Worm (Caenorhabditis elegans): ENCODE data around the gene srp-1.

Gene srp-1

ce11 chrV:723895-724352 lies 29.2 kb upstream of the srp-1 start, which contains the start of gene fbxb-72:
Gene fbxb-72, minus strand, starts transcription at chrV:723952.
- peak; percentile 76; the same call in 1 of the 2 replicates for TF ChIP-seq php-3 (GFP tag; IDR thresholded peaks at IDR 0.05)
- no peak for TF ChIP-seq nhr-111 (GFP tag; optimal IDR thresholded peaks at IDR 0.05)
- peak; percentile 59 for TF ChIP-seq ceh-20 (GFP tag; IDR thresholded peaks at IDR 0.05)
- TF ChIP-seq hmg-1.1 (GFP tag; IDR thresholded peaks at IDR 0.05), result no peak; the same call in 1 of the 2 replicates
- no peak for TF ChIP-seq pqm-1 (tag; optimal IDR thresholded peaks at IDR 0.05)
- TF ChIP-seq T26A8.4 (GFP tag; IDR thresholded peaks at IDR 0.05), result peak; percentile 96
- TF ChIP-seq ceh-44 (GFP tag; IDR thresholded peaks at IDR 0.05), result no peak
- TF ChIP-seq fkh-10 (GFP tag; optimal IDR thresholded peaks at IDR 0.05), result no peak
- TF ChIP-seq nhr-25 (tag; optimal IDR thresholded peaks at IDR 0.05; ENCODE audit: borderline replicate concordance, insufficient read depth), result no peak
- peak; percentile 82 for TF ChIP-seq arid-1 (GFP tag; conservative IDR thresholded peaks at IDR 0.05)
- TF ChIP-seq egl-27 (tag; optimal IDR thresholded peaks at IDR 0.05), result no peak
- peak; percentile 83 for TF ChIP-seq zip-2 (tag; optimal IDR thresholded peaks at IDR 0.05)
- peak; percentile 93 for TF ChIP-seq nhr-77 (tag; optimal IDR thresholded peaks at IDR 0.05)
- no peak for TF ChIP-seq unc-39 (tag; optimal IDR thresholded peaks at IDR 0.05)
- peak; percentile 33 for TF ChIP-seq Y5F2A.4 (GFP tag; optimal IDR thresholded peaks at IDR 0.05)
- TF ChIP-seq zag-1 (tag; optimal IDR thresholded peaks at IDR 0.05), result no peak
- no peak for TF ChIP-seq nhr-76 (tag; optimal IDR thresholded peaks at IDR 0.05)
- TF ChIP-seq zip-11 (GFP tag; IDR thresholded peaks at IDR 0.05), result no peak
- TF ChIP-seq daf-16 (GFP tag; optimal IDR thresholded peaks at IDR 0.05), result peak; percentile 41 to 93
- TF ChIP-seq daf-16 (tag; optimal IDR thresholded peaks at IDR 0.05), result peak; percentile 89
- TF ChIP-seq jun-1 (tag; optimal IDR thresholded peaks at IDR 0.05), result no peak
- TF ChIP-seq nhr-48 (tag; optimal IDR thresholded peaks at IDR 0.05), result peak; percentile 68
- no peak for TF ChIP-seq ZK337.2 (GFP tag; IDR thresholded peaks at IDR 0.05)
- TF ChIP-seq ceh-32 (tag; optimal IDR thresholded peaks at IDR 0.05; ENCODE audit: poor library complexity), result no peak
- peak; percentile 70 for TF ChIP-seq T20F7.1 (GFP tag; optimal IDR thresholded peaks at IDR 0.05)
- TF ChIP-seq F44E2.7 (GFP tag; IDR thresholded peaks at IDR 0.05), result no peak
- no peak for TF ChIP-seq F10B5.3 (tag; optimal IDR thresholded peaks at IDR 0.05)
- no peak for TF ChIP-seq nhr-237 (tag; optimal IDR thresholded peaks at IDR 0.05)
- TF ChIP-seq skn-1 (tag; optimal IDR thresholded peaks at IDR 0.05), result no peak
- no peak for TF ChIP-seq daf-12 (tag; optimal IDR thresholded peaks at IDR 0.05)
- no peak for TF ChIP-seq F37D6.2 (tag; optimal IDR thresholded peaks at IDR 0.05)
- TF ChIP-seq lin-29 (GFP tag; IDR thresholded peaks at IDR 0.05), result no peak; the same call in 1 of the 2 replicates
- peak; percentile 58 for TF ChIP-seq lin-38 (GFP tag; IDR thresholded peaks at IDR 0.05)
- TF ChIP-seq lin-39 (tag; optimal IDR thresholded peaks at IDR 0.05), result no peak
- no peak for TF ChIP-seq daf-19 (GFP tag; conservative IDR thresholded peaks at IDR 0.05)
- peak; percentile 67; the same call in 1 of the 2 replicates for TF ChIP-seq pha-4 (GFP tag; IDR thresholded peaks at IDR 0.05)
- TF ChIP-seq pha-4 (tag; optimal IDR thresholded peaks at IDR 0.05), result no peak
- TF ChIP-seq R02D3.7 (tag; optimal IDR thresholded peaks at IDR 0.05), result no peak
- TF ChIP-seq mep-1 (tag; optimal IDR thresholded peaks at IDR 0.05), result peak; percentile 96
- peak; percentile 43 for TF ChIP-seq hlh-30 (tag; optimal IDR thresholded peaks at IDR 0.05; ENCODE audit: insufficient read depth)
- TF ChIP-seq unc-62 (GFP tag; optimal IDR thresholded peaks at IDR 0.05 in 1 of 2), result peak in 1 of 2 experiments; percentile 80
- no peak for TF ChIP-seq unc-62 (tag; optimal IDR thresholded peaks at IDR 0.05)
- peak; percentile 74 for TF ChIP-seq saeg-2 (GFP tag; IDR thresholded peaks at IDR 0.05)
- TF ChIP-seq gei-8 (GFP tag; optimal IDR thresholded peaks at IDR 0.05), result peak; percentile 13
- TF ChIP-seq hlh-11 (tag; optimal IDR thresholded peaks at IDR 0.05), result peak; percentile 63
- no peak for TF ChIP-seq mdl-1 (tag; optimal IDR thresholded peaks at IDR 0.05)
- TF ChIP-seq set-16 (GFP tag; IDR thresholded peaks at IDR 0.05), result no peak
- TF ChIP-seq mxl-3 (GFP tag; optimal IDR thresholded peaks at IDR 0.05), result peak; percentile 42
- no peak for TF ChIP-seq F49E8.2 (tag; optimal IDR thresholded peaks at IDR 0.05; ENCODE audit: borderline replicate concordance)
- TF ChIP-seq ceh-82 (tag; optimal IDR thresholded peaks at IDR 0.05), result no peak
- peak; percentile 59 to 65 for TF ChIP-seq hif-1 (tag; optimal IDR thresholded peaks at IDR 0.05)
- TF ChIP-seq ZK546.5 (tag; optimal IDR thresholded peaks at IDR 0.05), result no peak

All from whole organism, L4 larva.